Worm (Caenorhabditis elegans) whole organism, L4/young adult: ENCODE data around the gene csr-1.

ENCODE experiments used
- W03F9.2 ChIP-seq: fragments of 150-350 bp; optimal IDR thresholded peaks from 2 replicates; lab custom pipeline; 2014; ENCODE audit warnings: missing biosample characterization, missing genetic modification characterization
- him-1 ChIP-seq: sonication (generic microtip); optimal IDR thresholded peaks from 2 replicates; lab custom pipeline; 2016; ENCODE audit warnings: missing genotype, missing genetic modification reagents, missing genetic modification characterization, missing compliant biosample characterization

ce11 chrIV:7985737-7986136, 28.7 kb downstream of the csr-1 start:
- no peak for TF ChIP-seq W03F9.2 (tag; lab: Kevin White, UChicago)
- TF ChIP-seq him-1: no peak
